Worm (Caenorhabditis elegans) whole organism, L4 larva: ENCODE results near the gene lgg-3.

ENCODE experiments used
- F10B5.3 ChIP-seq: sonication (generic microtip); optimal IDR thresholded peaks from 2 replicates; lab custom pipeline; 2016; ENCODE audit warnings: mild to moderate bottlenecking, missing genetic modification characterization, missing compliant biosample characterization
- F26F4.8 ChIP-seq: fragments of 200-800 bp; sonication (Bioruptor generic); conservative IDR thresholded peaks from 2 replicates; pipeline ENCODE4 v1.3.6; 2022; ENCODE audit warnings: missing genetic modification characterization, missing compliant biosample characterization
- T20F7.1 ChIP-seq: fragments of 200-800 bp; sonication (Bioruptor generic); optimal IDR thresholded peaks from 2 replicates; lab custom pipeline; 2018; ENCODE audit warnings: mild to moderate bottlenecking, missing genetic modification characterization, missing compliant biosample characterization
- T26A8.4 ChIP-seq: fragments of 200-800 bp; sonication (Bioruptor generic); IDR thresholded peaks from 2 replicates; pipeline ENCODE4 v1.3.6; 2022; ENCODE audit warnings: missing genetic modification characterization, missing compliant biosample characterization
- Y75B8A.6 ChIP-seq: fragments of 200-800 bp; sonication (Bioruptor generic); IDR thresholded peaks from 2 replicates; pipeline ENCODE4 v1.3.6; 2022; ENCODE audit warnings: missing genetic modification reagents, missing genetic modification characterization, missing compliant biosample characterization
- ZK546.5 ChIP-seq, 2 experiments: sonication (generic microtip); optimal IDR thresholded peaks; 2 replicates each; lab custom pipeline; 2017; ENCODE audit warnings: missing biosample characterization in 2 of 2, missing genetic modification characterization in 2 of 2
- aha-1 ChIP-seq: fragments of 150-350 bp; peaks from one replicate; lab custom pipeline; 2014; ENCODE audit warnings: missing biosample characterization, missing genetic modification characterization
- attf-4 ChIP-seq: sonication (generic microtip); optimal IDR thresholded peaks from 3 replicates; lab custom pipeline; 2017; ENCODE audit warnings: missing biosample characterization, missing genetic modification characterization
- ceh-28 ChIP-seq: fragments of 150-350 bp; optimal IDR thresholded peaks from 2 replicates; lab custom pipeline; 2014; ENCODE audit warnings: missing biosample characterization, missing genetic modification reagents, missing genetic modification characterization
- ceh-32 ChIP-seq: sonication (generic microtip); optimal IDR thresholded peaks from 2 replicates; lab custom pipeline; 2016; ENCODE audit warnings: mild to moderate bottlenecking, missing genetic modification characterization, missing compliant biosample characterization; ENCODE audit not compliant: poor library complexity
- ceh-44 ChIP-seq: fragments of 200-800 bp; sonication (Bioruptor generic); IDR thresholded peaks from 2 replicates; pipeline ENCODE4 v1.3.6; 2022; ENCODE audit warnings: missing genetic modification reagents, missing genetic modification characterization, missing compliant biosample characterization
- cey-2 ChIP-seq: sonication (generic microtip); optimal IDR thresholded peaks from 3 replicates; lab custom pipeline; 2017; ENCODE audit warnings: missing genetic modification characterization, mild to moderate bottlenecking, missing compliant biosample characterization, antibody characterized with exemption, borderline replicate concordance; ENCODE audit not compliant: insufficient read depth
- daf-12 ChIP-seq: fragments of 150-350 bp; optimal IDR thresholded peaks from 2 replicates; lab custom pipeline; 2014; ENCODE audit warnings: missing biosample characterization, missing genetic modification reagents, missing genetic modification characterization
- daf-8 ChIP-seq: fragments of 200-800 bp; sonication (Bioruptor generic); IDR thresholded peaks from 2 replicates; pipeline ENCODE4 v1.3.6; 2022; ENCODE audit warnings: missing genetic modification characterization, missing compliant biosample characterization
- dpl-1 ChIP-seq: fragments of 150-350 bp; optimal IDR thresholded peaks from 2 replicates; lab custom pipeline; 2014; ENCODE audit warnings: missing biosample characterization, missing genetic modification reagents, missing genetic modification characterization
- duxl-1 ChIP-seq: sonication (generic microtip); optimal IDR thresholded peaks from 2 replicates; lab custom pipeline; 2016; ENCODE audit warnings: mild to moderate bottlenecking, missing genetic modification characterization, moderate library complexity, missing compliant biosample characterization; ENCODE audit not compliant: poor library complexity
- egl-27 ChIP-seq: sonication (generic microtip); optimal IDR thresholded peaks from 3 replicates; lab custom pipeline; 2017; ENCODE audit warnings: missing biosample characterization, missing genetic modification reagents, missing genetic modification characterization
- egl-43 ChIP-seq: fragments of 200-800 bp; sonication (Bioruptor generic); IDR thresholded peaks from 2 replicates; pipeline ENCODE4 v1.3.6; 2022; ENCODE audit warnings: missing genetic modification reagents, missing genetic modification characterization, missing compliant biosample characterization
- fkh-10 ChIP-seq: fragments of 150-350 bp; optimal IDR thresholded peaks from 2 replicates; lab custom pipeline; 2014; ENCODE audit warnings: missing biosample characterization, missing genetic modification reagents, missing genetic modification characterization
- fos-1 ChIP-seq: fragments of 150-350 bp; optimal IDR thresholded peaks from 2 replicates; lab custom pipeline; 2014; ENCODE audit warnings: missing biosample characterization, missing genetic modification characterization
- gei-8 ChIP-seq: fragments of 200-800 bp; sonication (Bioruptor generic); optimal IDR thresholded peaks from 2 replicates; lab custom pipeline; 2018; ENCODE audit warnings: mild to moderate bottlenecking, missing genetic modification characterization, missing compliant biosample characterization
- hif-1 ChIP-seq, 2 experiments: sonication (generic microtip); optimal IDR thresholded peaks; 2 replicates each; lab custom pipeline; 2016 to 2017; ENCODE audit warnings: missing compliant biosample characterization in 2 of 2, missing genetic modification characterization in 2 of 2, missing genetic modification reagents in 2 of 2, missing genotype in 2 of 2, mild to moderate bottlenecking in 1 of 2
- hmg-1.1 ChIP-seq: fragments of 200-800 bp; sonication (Bioruptor generic); IDR thresholded peaks from 2 replicates; pipeline ENCODE4 v1.3.6; 2022; ENCODE audit warnings: missing genetic modification reagents, missing genetic modification characterization, missing compliant biosample characterization
- lin-1 ChIP-seq: fragments of 200-800 bp; sonication (Bioruptor generic); IDR thresholded peaks from 2 replicates; pipeline ENCODE4 v1.3.6; 2022; ENCODE audit warnings: missing genetic modification reagents, missing genetic modification characterization, missing compliant biosample characterization
- lin-13 ChIP-seq: fragments of 150-350 bp; optimal IDR thresholded peaks from 2 replicates; lab custom pipeline; 2014; ENCODE audit warnings: missing biosample characterization, missing genetic modification reagents, missing genetic modification characterization
- lin-15B ChIP-seq: fragments of 150-350 bp; sonication (generic microtip); optimal IDR thresholded peaks from 3 replicates; lab custom pipeline; 2014; ENCODE audit warnings: missing biosample characterization, missing genetic modification characterization
- lin-29 ChIP-seq: fragments of 200-800 bp; sonication (Bioruptor generic); IDR thresholded peaks from 2 replicates; pipeline ENCODE4 v1.3.6; 2022; ENCODE audit warnings: missing genetic modification reagents, missing genetic modification characterization, missing compliant biosample characterization
- lin-39 ChIP-seq: fragments of 150-350 bp; optimal IDR thresholded peaks from 2 replicates; lab custom pipeline; 2014; ENCODE audit warnings: missing biosample characterization, missing genetic modification reagents, missing genetic modification characterization
- madf-9 ChIP-seq: fragments of 200-800 bp; sonication (Bioruptor generic); conservative IDR thresholded peaks from 2 replicates; pipeline ENCODE4 v1.3.6; 2022; ENCODE audit warnings: missing genetic modification reagents, missing genetic modification characterization, missing compliant biosample characterization
- mdl-1 ChIP-seq, 2 experiments: fragments of 150-350 bp in 1 of 2; sonication (generic microtip) in 1 of 2; optimal IDR thresholded peaks; 2 replicates each; lab custom pipeline; 2014 to 2017; ENCODE audit warnings: missing biosample characterization in 2 of 2, missing genetic modification characterization in 2 of 2
- mdt-29 ChIP-seq: fragments of 200-800 bp; sonication (Bioruptor generic); IDR thresholded peaks from 2 replicates; pipeline ENCODE4 v1.3.6; 2022; ENCODE audit warnings: missing genetic modification reagents, missing genetic modification characterization, missing compliant biosample characterization
- mep-1 ChIP-seq: fragments of 150-350 bp; sonication (generic microtip); optimal IDR thresholded peaks from 3 replicates; lab custom pipeline; 2014; ENCODE audit warnings: missing biosample characterization, missing genetic modification characterization
- mxl-2 ChIP-seq: fragments of 200-800 bp; sonication (Bioruptor generic); conservative IDR thresholded peaks from 2 replicates; pipeline ENCODE4 v1.3.6; 2022; ENCODE audit warnings: missing genetic modification reagents, missing genetic modification characterization, missing compliant biosample characterization
- nhr-10 ChIP-seq: fragments of 150-350 bp; optimal IDR thresholded peaks from 2 replicates; lab custom pipeline; 2014; ENCODE audit warnings: missing biosample characterization, missing genetic modification characterization
- nhr-11 ChIP-seq: fragments of 150-350 bp; optimal IDR thresholded peaks from 2 replicates; lab custom pipeline; 2014; ENCODE audit warnings: missing biosample characterization, missing genetic modification characterization
- nhr-111 ChIP-seq: fragments of 200-800 bp; sonication (Bioruptor generic); optimal IDR thresholded peaks from 2 replicates; lab custom pipeline; 2018; ENCODE audit warnings: mild to moderate bottlenecking, missing genetic modification characterization, missing compliant biosample characterization
- nhr-42 ChIP-seq: fragments of 200-800 bp; sonication (Bioruptor generic); IDR thresholded peaks from 2 replicates; pipeline ENCODE4 v1.3.6; 2022; ENCODE audit warnings: missing genetic modification characterization, missing compliant biosample characterization
- nhr-6 ChIP-seq: fragments of 150-350 bp; optimal IDR thresholded peaks from 2 replicates; lab custom pipeline; 2014; ENCODE audit warnings: missing biosample characterization, missing genetic modification characterization
- nhr-77 ChIP-seq: fragments of 150-350 bp; optimal IDR thresholded peaks from 2 replicates; lab custom pipeline; 2014; ENCODE audit warnings: missing biosample characterization, missing genetic modification characterization
- pqm-1 ChIP-seq: sonication (generic microtip); optimal IDR thresholded peaks from 2 replicates; lab custom pipeline; 2017; ENCODE audit warnings: missing biosample characterization, missing genetic modification characterization
- rbr-2 ChIP-seq: sonication (generic microtip); optimal IDR thresholded peaks from 2 replicates; lab custom pipeline; 2016; ENCODE audit warnings: missing genotype, missing genetic modification characterization, missing compliant biosample characterization
- saeg-2 ChIP-seq: fragments of 200-800 bp; sonication (Bioruptor generic); IDR thresholded peaks from 2 replicates; pipeline ENCODE4 v1.3.6; 2022; ENCODE audit warnings: missing genetic modification reagents, missing genetic modification characterization, missing compliant biosample characterization
- spr-1 ChIP-seq: sonication (generic microtip); optimal IDR thresholded peaks from 2 replicates; lab custom pipeline; 2016; ENCODE audit warnings: mild to moderate bottlenecking, missing genetic modification characterization, missing compliant biosample characterization
- spr-3 ChIP-seq: fragments of 200-800 bp; sonication (Bioruptor generic); optimal IDR thresholded peaks from 2 replicates; lab custom pipeline; 2018; ENCODE audit warnings: mild to moderate bottlenecking, missing genetic modification characterization, missing compliant biosample characterization
- tra-1 ChIP-seq: fragments of 200-800 bp; sonication (Bioruptor generic); IDR thresholded peaks from 2 replicates; pipeline ENCODE4 v1.3.6; 2022; ENCODE audit warnings: missing genetic modification reagents, missing genetic modification characterization, missing compliant biosample characterization
- unc-130 ChIP-seq: sonication (generic microtip); optimal IDR thresholded peaks from 2 replicates; lab custom pipeline; 2016; ENCODE audit warnings: missing genetic modification reagents, missing genetic modification characterization, missing compliant biosample characterization
- unc-62 ChIP-seq, 3 experiments: fragments of 150-350 bp in 1 of 3; sonication (generic microtip); optimal IDR thresholded peaks in 2 of 3; peaks in 1 of 3; 1 replicate in 1 of 3; 2 replicates in 2 of 3; lab custom pipeline; 2014 to 2017; ENCODE audit warnings: missing biosample characterization in 3 of 3, missing genetic modification characterization in 3 of 3, missing genetic modification reagents in 3 of 3, missing genotype in 1 of 3
- vab-7 ChIP-seq: fragments of 200-800 bp; sonication (Bioruptor generic); IDR thresholded peaks from 2 replicates; pipeline ENCODE4 v1.3.6; 2022; ENCODE audit warnings: missing genetic modification reagents, missing genetic modification characterization, missing compliant biosample characterization
- zfp-3 ChIP-seq: fragments of 200-800 bp; sonication (Bioruptor generic); conservative IDR thresholded peaks from 2 replicates; pipeline ENCODE4 v1.3.6; 2022; ENCODE audit warnings: missing genetic modification reagents, missing genetic modification characterization, missing compliant biosample characterization
- zip-11 ChIP-seq: fragments of 200-800 bp; sonication (Bioruptor generic); IDR thresholded peaks from 2 replicates; pipeline ENCODE4 v1.3.6; 2022; ENCODE audit warnings: missing genetic modification characterization, missing compliant biosample characterization
- zip-2 ChIP-seq: fragments of 150-350 bp; optimal IDR thresholded peaks from 2 replicates; lab custom pipeline; 2014; ENCODE audit warnings: missing biosample characterization, missing genetic modification characterization

lgg-3 gene

ce11 chrIII:5678935-5679334 lies 18.9 kb downstream of the lgg-3 start, which contains the start of the genes ska-3 and rps-12 (continued):
- TF ChIP-seq daf-8 (GFP tag; lab: Robert Waterston, UW), result no peak
- peak; percentile 69 for TF ChIP-seq mxl-2
- TF ChIP-seq lin-15B (tag; lab: Kevin White, UChicago), result peak; percentile 97
- TF ChIP-seq tra-1 (GFP tag; lab: Robert Waterston, UW), result peak; percentile 95
- peak; percentile 99 for TF ChIP-seq dpl-1
- peak; percentile 94 for TF ChIP-seq spr-1 (tag; lab: Kevin White, UChicago)
- peak; percentile 97 for TF ChIP-seq lin-13 (GFP tag; lab: Kevin White, UChicago)
- TF ChIP-seq saeg-2 (GFP tag; lab: Robert Waterston, UW), result peak; percentile 85
- TF ChIP-seq cey-2 (tag; lab: Kevin White, UChicago), result peak; percentile 35
- TF ChIP-seq fos-1 (tag; lab: Kevin White, UChicago), result peak; percentile 55
- peak; percentile 63 for TF ChIP-seq gei-8 (GFP tag; lab: Kevin White, UChicago)
- peak; percentile 96 for TF ChIP-seq zfp-3 (GFP tag; lab: Robert Waterston, UW)
- peak in 1 of 2 experiments; percentile 87 for TF ChIP-seq ZK546.5 (tag; optimal IDR thresholded peaks at IDR 0.05; lab: Kevin White, UChicago)
- peak; percentile 49 to 92 for TF ChIP-seq hif-1 (tag; optimal IDR thresholded peaks at IDR 0.05; lab: Kevin White, UChicago)
- TF ChIP-seq attf-4 (tag; lab: Kevin White, UChicago), result peak; percentile 4
- peak; percentile 72 for TF ChIP-seq F10B5.3 (tag; lab: Kevin White, UChicago)
- TF ChIP-seq F26F4.8 (GFP tag; lab: Robert Waterston, UW), result no peak
- peak; percentile 89 for TF ChIP-seq unc-130 (GFP tag; lab: Kevin White, UChicago)
- peak; percentile 78 for TF ChIP-seq lin-1 (GFP tag; lab: Robert Waterston, UW)
- peak; percentile 94 for TF ChIP-seq spr-3 (GFP tag; lab: Kevin White, UChicago)
- no peak for TF ChIP-seq zip-11 (GFP tag; lab: Robert Waterston, UW)
- peak; percentile 89 for TF ChIP-seq lin-29 (GFP tag; lab: Robert Waterston, UW)
- no peak for TF ChIP-seq T20F7.1 (GFP tag; lab: Kevin White, UChicago)
- peak; percentile 90 for TF ChIP-seq mdt-29 (GFP tag; lab: Robert Waterston, UW)
- TF ChIP-seq ceh-32 (tag; lab: Kevin White, UChicago), result peak; percentile 73
- peak; percentile 93 for TF ChIP-seq madf-9 (GFP tag; lab: Robert Waterston, UW)
- TF ChIP-seq nhr-111 (GFP tag; lab: Kevin White, UChicago), result no peak
- TF ChIP-seq nhr-10, result peak; percentile 65
- peak; percentile 99 for TF ChIP-seq nhr-6 (tag; lab: Kevin White, UChicago)
- TF ChIP-seq ceh-44 (GFP tag; lab: Robert Waterston, UW), result no peak
- TF ChIP-seq zip-2 (tag; lab: Kevin White, UChicago), result peak; percentile 88
- peak; percentile 100 for TF ChIP-seq nhr-11
- no peak for TF ChIP-seq daf-12 (tag; lab: Kevin White, UChicago)
- peak; percentile 99 for TF ChIP-seq fkh-10
- peak; percentile 99 for TF ChIP-seq nhr-77 (tag; lab: Kevin White, UChicago)
- TF ChIP-seq ceh-28 (tag; lab: Kevin White, UChicago), result peak; percentile 27
- TF ChIP-seq pqm-1, result peak; percentile 74
- TF ChIP-seq rbr-2 (tag; lab: Kevin White, UChicago), result peak; percentile 98
- TF ChIP-seq hmg-1.1 (GFP tag; lab: Robert Waterston, UW), result peak; percentile 98
- TF ChIP-seq vab-7, result peak; percentile 88
- TF ChIP-seq nhr-42 (GFP tag; lab: Robert Waterston, UW), result peak; percentile 96
- TF ChIP-seq mep-1 (tag; lab: Kevin White, UChicago), result peak; percentile 99
- TF ChIP-seq egl-27 (tag; lab: Kevin White, UChicago), result no peak
- TF ChIP-seq lin-39 (tag; lab: Kevin White, UChicago), result no peak
- TF ChIP-seq unc-62 (GFP tag; optimal IDR thresholded peaks at IDR 0.05 in 1 of 2; lab: Kevin White, UChicago), result peak in 1 of 2 experiments; percentile 100
- TF ChIP-seq unc-62 (tag; optimal IDR thresholded peaks at IDR 0.05; lab: Kevin White, UChicago), result no peak
- peak; percentile 89 for TF ChIP-seq egl-43
- peak; percentile 96 for TF ChIP-seq duxl-1 (tag; lab: Kevin White, UChicago)
- TF ChIP-seq mdl-1 (tag; optimal IDR thresholded peaks at IDR 0.05; lab: Kevin White, UChicago), result peak; percentile 90 to 97
- TF ChIP-seq aha-1 (tag; lab: Kevin White, UChicago), result peak; percentile 100
- TF ChIP-seq Y75B8A.6, result peak; percentile 88
- peak; percentile 97 for TF ChIP-seq T26A8.4 (GFP tag; lab: Robert Waterston, UW)
